Fruit fly (Drosophila melanogaster): ENCODE measurements around the gene CG5860.
A peak's percentile ranks its signal among the peaks of the same experiment; 100 is the strongest.

CG5860 gene

DNA sequence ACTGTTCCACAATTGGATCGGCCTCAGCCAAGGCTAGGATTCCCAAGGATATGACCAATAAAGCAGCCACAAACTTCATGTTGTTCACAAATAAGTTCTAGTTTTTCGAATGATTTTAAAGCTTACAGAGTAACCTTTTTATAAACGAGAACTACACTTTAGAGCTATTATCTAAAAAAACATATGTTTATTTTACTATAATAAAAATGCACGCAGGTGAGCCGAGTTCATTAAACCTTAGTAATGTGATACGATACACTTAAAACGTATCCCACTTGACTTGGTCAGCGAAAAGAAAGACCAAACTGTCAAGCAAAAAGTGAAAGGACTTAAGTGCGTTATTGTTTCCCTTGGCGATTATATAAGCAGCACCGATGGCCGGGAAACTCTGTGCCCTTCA is 24.9 kb downstream of the CG5860 start, which contains the start of gene CG44090 (continued):
- no peak for TF ChIP-seq CG1024 (GFP tag; IDR thresholded peaks at IDR 0.05)
- no peak for TF ChIP-seq CG1529 (GFP tag; optimal IDR thresholded peaks at IDR 0.05)
- no peak for TF ChIP-seq Dbx (GFP tag; IDR thresholded peaks at IDR 0.05)

dm6 chr3R:17440628-17441027 is 31.2 kb downstream of the CG5860 start, which contains the start of gene CG14331:
CG14331 (minus strand) TSS chr3R:17440728.
- TF ChIP-seq toy (GFP tag; IDR thresholded peaks at IDR 0.05) (no peak), Opbp (GFP tag; IDR thresholded peaks at IDR 0.05; ENCODE audit: partially characterized antibody) (no peak), Mad (GFP tag; optimal IDR thresholded peaks at IDR 0.05) (no peak), Usf (GFP tag; optimal IDR thresholded peaks at IDR 0.05) (no peak), fd64A (GFP tag; optimal IDR thresholded peaks at IDR 0.05) (no peak), Asciz (GFP tag; optimal IDR thresholded peaks at IDR 0.05) (no peak), CG1647 (GFP tag; optimal IDR thresholded peaks at IDR 0.05) (no peak), HLHmδ (GFP tag; optimal IDR thresholded peaks at IDR 0.05) (no peak), CG7928 (GFP tag; optimal IDR thresholded peaks at IDR 0.05) (no peak)

DNA sequence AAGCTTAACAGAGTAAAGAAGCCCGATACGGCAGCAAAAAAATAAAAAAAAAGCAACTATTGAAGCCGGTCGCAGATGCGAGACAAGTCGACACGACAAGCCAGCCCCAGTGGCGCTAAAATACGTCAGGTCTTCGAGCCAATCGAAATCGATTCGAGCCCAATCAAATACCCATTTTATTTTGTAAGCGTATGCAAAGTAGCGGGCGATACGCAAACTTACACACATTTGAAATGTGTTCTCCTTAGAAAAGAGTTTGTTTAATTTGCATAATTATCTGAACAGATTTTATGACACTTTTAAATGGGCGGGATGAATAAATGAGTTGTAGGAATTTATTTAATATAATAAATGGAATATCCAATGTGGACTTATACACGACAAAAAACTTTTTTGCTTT is 38.2 kb downstream of the CG5860 start:
- TF ChIP-seq CG2199 (GFP tag; IDR thresholded peaks at IDR 0.05) (no peak), CG12769 (tag; optimal IDR thresholded peaks at IDR 0.05) (peak; percentile 60), Dad (GFP tag; optimal IDR thresholded peaks at IDR 0.05) (no peak), CG4617 (GFP tag; optimal IDR thresholded peaks at IDR 0.05; ENCODE audit: borderline replicate concordance) (no peak), CG13424 (tag; optimal IDR thresholded peaks at IDR 0.05) (no peak), chinmo (GFP tag; IDR thresholded peaks at IDR 0.05; ENCODE audit: partially characterized antibody) (0 out of 4 replicates have a peak, but pooled peaks have one; percentile 57), Lim3 (GFP tag; IDR thresholded peaks at IDR 0.05) (no peak), CG7839 (tag; optimal IDR thresholded peaks at IDR 0.05) (no peak), kah (GFP tag; optimal IDR thresholded peaks at IDR 0.05) (no peak), Awh (GFP tag; IDR thresholded peaks at IDR 0.05) (peak; percentile 61), Deaf1 (tag; optimal IDR thresholded peaks at IDR 0.05) (no peak), gro (GFP tag; optimal IDR thresholded peaks at IDR 0.05) (no peak), ase (GFP tag; IDR thresholded peaks at IDR 0.05) (no peak), CG6254 (GFP tag; optimal IDR thresholded peaks at IDR 0.05) (no peak), p53 (GFP tag; optimal IDR thresholded peaks at IDR 0.05) (no peak), pzg (GFP tag; optimal IDR thresholded peaks at IDR 0.05) (no peak), BEAF-32 (GFP tag; optimal IDR thresholded peaks at IDR 0.05) (no peak), sd (tag; optimal IDR thresholded peaks at IDR 0.05) (peak; percentile 74), ap (GFP tag; IDR thresholded peaks at IDR 0.05) (no peak), CG3163 (GFP tag; optimal IDR thresholded peaks at IDR 0.05) (no peak), oc (tag; optimal IDR thresholded peaks at IDR 0.05) (no peak), Vsx1 (GFP tag; optimal IDR thresholded peaks at IDR 0.05) (no peak), H15 (GFP tag; IDR thresholded peaks at IDR 0.05) (no peak), cg (GFP tag; optimal IDR thresholded peaks at IDR 0.05) (no peak), CG7987 (GFP tag; optimal IDR thresholded peaks at IDR 0.05) (no peak), CG11560 (tag; IDR thresholded peaks at IDR 0.05) (no peak), sug (tag; optimal IDR thresholded peaks at IDR 0.05) (no peak), lmd (GFP tag; IDR thresholded peaks at IDR 0.05) (no peak), CG30020 (tag; optimal IDR thresholded peaks at IDR 0.05) (no peak), lov (optimal IDR thresholded peaks at IDR 0.05) (no peak), lov (GFP tag; IDR thresholded peaks at IDR 0.05) (no peak), pfk (GFP tag; optimal IDR thresholded peaks at IDR 0.05) (no peak), vvl (GFP tag; IDR thresholded peaks at IDR 0.05) (peak; percentile 60; the same call in 1 of the 2 replicates), lab (GFP tag; optimal IDR thresholded peaks at IDR 0.05) (no peak), Spps (tag; optimal IDR thresholded peaks at IDR 0.05) (no peak), CG14965 (GFP tag; optimal IDR thresholded peaks at IDR 0.05; ENCODE audit: borderline replicate concordance) (no peak)

Data from whole organism, embryonic.